Worm (Caenorhabditis elegans): ENCODE results near the gene epg-9.

Gene epg-9

DNA sequence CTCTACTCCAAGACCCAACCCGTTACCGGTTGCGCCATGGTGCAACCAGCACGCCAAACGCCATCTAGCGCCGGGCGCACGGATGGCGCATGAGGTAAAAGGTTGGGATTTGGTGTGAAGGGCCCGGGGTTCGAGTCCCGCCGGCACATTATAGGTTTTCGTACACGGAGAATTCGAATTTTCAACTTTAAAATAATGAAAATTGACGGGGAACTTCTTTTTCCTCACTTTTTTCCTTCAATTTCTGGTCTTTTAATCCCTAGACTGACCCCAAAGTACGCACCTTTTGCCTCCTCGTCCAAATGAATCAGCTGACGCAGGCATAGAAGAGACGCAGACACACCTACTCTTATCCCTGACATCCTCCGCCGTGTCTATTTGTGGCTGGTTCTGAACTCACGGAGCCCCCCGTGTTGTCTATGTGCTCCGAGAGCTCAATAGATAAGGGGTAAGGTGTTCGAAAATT, 2.6 kb downstream of the epg-9 start:
- peak; percentile 87 for TF ChIP-seq hlh-30 (tag; optimal IDR thresholded peaks at IDR 0.05; ENCODE audit: insufficient read depth)
- no peak for TF ChIP-seq sox-2 (GFP tag; IDR thresholded peaks at IDR 0.05)
- peak; percentile 0 for TF ChIP-seq ceh-31 (tag; optimal IDR thresholded peaks at IDR 0.05)
- peak; percentile 0 for TF ChIP-seq hlh-13 (GFP tag; optimal IDR thresholded peaks at IDR 0.05)
- TF ChIP-seq tbx-2 (tag; optimal IDR thresholded peaks at IDR 0.05): peak; percentile 12

DNA sequence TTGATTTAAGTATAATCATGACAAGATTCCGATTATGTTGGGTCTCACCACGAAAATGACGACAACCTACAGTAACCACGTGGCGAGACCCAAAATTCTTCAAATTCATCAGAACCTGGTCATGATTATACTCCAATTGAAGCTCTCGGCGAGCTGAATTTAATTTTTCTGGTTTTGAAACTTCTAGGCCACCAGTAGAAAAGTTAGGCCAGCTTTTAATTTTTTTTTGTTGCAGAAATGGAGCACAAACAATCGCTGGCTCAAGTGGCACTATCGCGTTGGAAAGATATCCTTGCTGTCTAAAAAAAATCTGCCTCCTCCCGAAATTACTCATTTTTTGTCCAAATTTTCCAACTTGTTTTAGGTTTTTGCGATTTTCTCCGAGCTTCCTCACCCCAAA, 5.6 kb downstream of the epg-9 start:
- TF ChIP-seq pqm-1 (tag; optimal IDR thresholded peaks at IDR 0.05) (no peak), fkh-6 (tag; optimal IDR thresholded peaks at IDR 0.05) (no peak), eyg-1 (tag; optimal IDR thresholded peaks at IDR 0.05) (no peak), pat-9 (tag; optimal IDR thresholded peaks at IDR 0.05) (no peak), pax-1 (tag; optimal IDR thresholded peaks at IDR 0.05) (no peak)

DNA sequence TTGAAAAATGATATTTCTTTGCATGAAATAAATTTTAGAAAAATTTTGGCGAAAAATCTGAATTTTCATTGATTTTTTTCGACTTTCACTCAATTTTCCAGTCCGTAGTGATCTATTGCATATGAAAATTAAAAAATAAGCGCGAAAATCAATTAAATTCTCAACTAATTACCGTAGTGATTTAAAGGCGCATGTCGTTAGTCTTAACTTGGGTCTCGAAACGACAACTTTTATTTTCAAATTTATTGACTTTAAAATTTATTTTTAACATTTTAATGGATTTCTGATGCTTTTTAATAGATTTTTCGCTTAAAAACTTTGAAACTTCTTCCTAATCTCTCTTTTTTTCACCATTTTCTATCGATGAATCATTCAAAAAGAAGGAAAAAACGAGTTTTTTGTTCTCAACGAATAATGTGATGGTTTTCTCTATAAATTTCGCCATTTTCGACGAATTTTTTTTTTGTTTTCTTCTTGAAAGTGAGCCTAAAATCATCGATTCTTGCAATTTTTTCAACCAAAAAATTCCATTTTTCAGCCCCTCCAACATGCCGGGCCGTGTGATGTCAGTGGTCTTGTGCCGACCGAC, 6.7 kb downstream of the epg-9 start, which contains the start of gene vamp-7:
Gene vamp-7, plus strand, starts transcription at position 539 of the 589 bp plus-strand sequence.
- no peak for TF ChIP-seq unc-55 (GFP tag; optimal IDR thresholded peaks at IDR 0.05)
- no peak for TF ChIP-seq sox-2 (GFP tag; IDR thresholded peaks at IDR 0.05)
- no peak for TF ChIP-seq sdc-2 (tag; optimal IDR thresholded peaks at IDR 0.05)
- no peak for TF ChIP-seq ceh-30 (tag; optimal IDR thresholded peaks at IDR 0.05)
- TF ChIP-seq pat-9 (tag; optimal IDR thresholded peaks at IDR 0.05): no peak
- no peak for TF ChIP-seq K09A11.1 (tag; optimal IDR thresholded peaks at IDR 0.05; ENCODE audit: insufficient read depth)
- no peak for TF ChIP-seq unc-3 (GFP tag; conservative IDR thresholded peaks at IDR 0.05)
- no peak for TF ChIP-seq unc-3 (tag; optimal IDR thresholded peaks at IDR 0.05)
- no peak for TF ChIP-seq madf-2 (tag; optimal IDR thresholded peaks at IDR 0.05)
- TF ChIP-seq C38D4.7 (GFP tag; optimal IDR thresholded peaks at IDR 0.05): no peak
- no peak for TF ChIP-seq elt-4 (tag; optimal IDR thresholded peaks at IDR 0.05)
- TF ChIP-seq C08G9.2 (tag; optimal IDR thresholded peaks at IDR 0.05): no peak
- no peak for TF ChIP-seq ahr-1 (tag; optimal IDR thresholded peaks at IDR 0.05)
- no peak for TF ChIP-seq fkh-10 (GFP tag; optimal IDR thresholded peaks at IDR 0.05)
- TF ChIP-seq che-1 (tag; optimal IDR thresholded peaks at IDR 0.05): no peak

DNA sequence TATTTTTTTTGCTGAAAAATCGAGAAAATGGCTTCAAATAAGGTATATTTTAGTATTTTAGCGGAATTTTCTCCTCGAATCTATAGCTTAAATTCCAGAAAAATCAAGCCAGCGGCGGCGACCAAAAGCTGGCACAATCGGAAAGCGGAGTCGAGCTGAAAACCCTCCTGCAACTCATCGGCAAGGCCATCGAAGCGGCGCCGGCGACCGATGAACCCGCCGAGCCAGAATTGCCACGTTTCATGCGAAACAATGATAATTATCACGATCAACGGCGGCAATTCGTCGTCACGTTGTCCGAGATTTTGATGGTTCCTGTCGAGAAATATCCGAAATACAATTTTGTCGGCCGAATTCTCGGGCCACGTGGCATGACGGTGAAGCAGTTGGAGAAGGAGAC, 9.5 kb downstream of the epg-9 start, which contains the start of gene Y69A2AR.32:
Gene Y69A2AR.32, plus strand, starts transcription at position 28 of the 400 bp plus-strand sequence.
- no peak for TF ChIP-seq pros-1 (tag; optimal IDR thresholded peaks at IDR 0.05)
- TF ChIP-seq Y22D7AL.16 (tag; optimal IDR thresholded peaks at IDR 0.05): no peak
- no peak for TF ChIP-seq ceh-6 (GFP tag; optimal IDR thresholded peaks at IDR 0.05)
- TF ChIP-seq ceh-45 (GFP tag; IDR thresholded peaks at IDR 0.05): no peak
- TF ChIP-seq pat-9 (tag; optimal IDR thresholded peaks at IDR 0.05): no peak
- no peak for TF ChIP-seq unc-42 (tag; optimal IDR thresholded peaks at IDR 0.05)
- no peak for TF ChIP-seq ahr-1 (tag; optimal IDR thresholded peaks at IDR 0.05)
- no peak for TF ChIP-seq syd-9 (tag; optimal IDR thresholded peaks at IDR 0.05)
- TF ChIP-seq nhr-11 (tag; optimal IDR thresholded peaks at IDR 0.05): no peak
- TF ChIP-seq mec-3 (tag; optimal IDR thresholded peaks at IDR 0.05; ENCODE audit: borderline replicate concordance): no peak
- TF ChIP-seq dmd-4 (tag; optimal IDR thresholded peaks at IDR 0.05; ENCODE audit: borderline replicate concordance): no peak

DNA sequence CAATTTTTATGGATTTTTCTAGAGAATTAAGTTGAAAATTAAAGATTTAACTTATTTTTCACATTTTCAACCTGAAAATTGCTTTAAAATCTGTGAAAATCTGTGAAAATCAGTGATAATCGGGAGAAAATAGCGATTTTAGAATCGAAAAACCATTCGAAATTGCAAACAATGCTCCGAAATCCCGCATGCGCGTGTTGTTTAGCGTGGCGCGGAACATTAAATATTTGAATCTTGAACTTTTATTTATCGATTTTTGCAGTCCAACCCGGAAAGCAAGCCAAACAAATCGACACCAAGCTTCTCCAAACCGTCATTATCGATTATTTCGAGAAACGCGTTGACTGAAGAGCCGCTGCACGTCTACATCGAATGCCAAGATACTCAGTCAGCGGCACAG, 10.0 kb downstream of the epg-9 start:
- TF ChIP-seq ceh-48 (tag; optimal IDR thresholded peaks at IDR 0.05) (peak; percentile 19), gmeb-2 (tag; optimal IDR thresholded peaks at IDR 0.05) (no peak)

Data from whole organism, late embryonic.